Worm (Caenorhabditis elegans) whole organism, L2 larva: Measurements from ENCODE around the gene srx-66.

ENCODE experiments used
- C34F6.9 ChIP-seq: fragments of 150-350 bp; optimal IDR thresholded peaks from 2 replicates; lab custom pipeline; 2014; ENCODE audit warnings: missing biosample characterization, missing genetic modification characterization
- ZK546.5 ChIP-seq: sonication (generic microtip); optimal IDR thresholded peaks from 2 replicates; lab custom pipeline; 2017; ENCODE audit warnings: missing biosample characterization, missing genetic modification characterization
- aly-2 ChIP-seq: fragments of 150-350 bp; optimal IDR thresholded peaks from 2 replicates; lab custom pipeline; 2014; ENCODE audit warnings: missing biosample characterization, missing genetic modification characterization
- egl-27 ChIP-seq: sonication (generic microtip); optimal IDR thresholded peaks from 3 replicates; lab custom pipeline; 2017; ENCODE audit warnings: missing biosample characterization, missing genetic modification reagents, missing genetic modification characterization
- fos-1 ChIP-seq: fragments of 150-350 bp; optimal IDR thresholded peaks from 2 replicates; lab custom pipeline; 2014; ENCODE audit warnings: missing biosample characterization, missing genetic modification characterization
- lin-13 ChIP-seq: fragments of 150-350 bp; optimal IDR thresholded peaks from 2 replicates; lab custom pipeline; 2014; ENCODE audit warnings: missing biosample characterization, missing genetic modification reagents, missing genetic modification characterization
- nhr-11 ChIP-seq: fragments of 150-350 bp; optimal IDR thresholded peaks from 2 replicates; lab custom pipeline; 2014; ENCODE audit warnings: missing biosample characterization, missing genetic modification characterization
- nhr-129 ChIP-seq: fragments of 150-350 bp; optimal IDR thresholded peaks from 2 replicates; lab custom pipeline; 2014; ENCODE audit warnings: missing biosample characterization, missing genetic modification characterization
- nhr-6 ChIP-seq: fragments of 150-350 bp; optimal IDR thresholded peaks from 2 replicates; lab custom pipeline; 2014; ENCODE audit warnings: missing biosample characterization, missing genetic modification characterization
- skn-1 ChIP-seq: sonication (generic microtip); optimal IDR thresholded peaks from 2 replicates; lab custom pipeline; 2017; ENCODE audit warnings: missing biosample characterization, missing genetic modification characterization
- snpc-4 ChIP-seq: fragments of 150-350 bp; optimal IDR thresholded peaks from 2 replicates; lab custom pipeline; 2014; ENCODE audit warnings: missing biosample characterization, missing genetic modification characterization
- unc-62 ChIP-seq: fragments of 150-350 bp; optimal IDR thresholded peaks from 2 replicates; lab custom pipeline; 2014; ENCODE audit warnings: missing biosample characterization, missing genetic modification reagents, missing genetic modification characterization
- zag-1 ChIP-seq: fragments of 150-350 bp; optimal IDR thresholded peaks from 2 replicates; lab custom pipeline; 2014; ENCODE audit warnings: missing biosample characterization, missing genetic modification characterization

DNA sequence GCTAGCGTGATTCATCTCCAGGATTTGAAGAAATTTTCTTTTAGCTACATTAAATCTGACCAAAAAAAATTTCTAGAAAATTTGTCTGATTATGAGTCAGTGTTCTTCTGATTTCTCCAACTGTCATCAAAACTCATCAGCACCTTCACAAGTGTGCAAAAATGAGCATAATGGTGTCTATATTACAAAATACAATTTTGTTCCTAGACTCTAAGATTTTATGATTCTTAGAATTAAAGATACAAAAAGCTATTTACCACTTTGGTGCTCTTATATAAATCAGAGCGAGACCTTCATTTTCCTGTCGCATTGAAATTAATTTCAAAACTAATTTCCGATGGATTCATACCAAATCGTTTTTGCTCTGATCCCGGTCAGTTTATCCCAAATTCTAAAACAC lies 6.9 kb upstream of the srx-66 start, which contains the start of gene srx-68:
- TF ChIP-seq lin-13 (no peak), C34F6.9 (tag; lab: Kevin White, UChicago) (no peak), unc-62 (GFP tag; lab: Kevin White, UChicago) (no peak), nhr-6 (tag; lab: Kevin White, UChicago) (no peak), snpc-4 (no peak), nhr-129 (tag; lab: Kevin White, UChicago) (no peak), zag-1 (tag; lab: Kevin White, UChicago) (no peak), ZK546.5 (tag; lab: Kevin White, UChicago) (no peak), egl-27 (no peak), nhr-11 (tag; lab: Kevin White, UChicago) (no peak), skn-1 (tag; lab: Kevin White, UChicago) (no peak), aly-2 (tag; lab: Kevin White, UChicago) (no peak), fos-1 (tag; lab: Kevin White, UChicago) (no peak)
